Worm (Caenorhabditis elegans): Measurements from ENCODE around the gene sre-41.

DNA sequence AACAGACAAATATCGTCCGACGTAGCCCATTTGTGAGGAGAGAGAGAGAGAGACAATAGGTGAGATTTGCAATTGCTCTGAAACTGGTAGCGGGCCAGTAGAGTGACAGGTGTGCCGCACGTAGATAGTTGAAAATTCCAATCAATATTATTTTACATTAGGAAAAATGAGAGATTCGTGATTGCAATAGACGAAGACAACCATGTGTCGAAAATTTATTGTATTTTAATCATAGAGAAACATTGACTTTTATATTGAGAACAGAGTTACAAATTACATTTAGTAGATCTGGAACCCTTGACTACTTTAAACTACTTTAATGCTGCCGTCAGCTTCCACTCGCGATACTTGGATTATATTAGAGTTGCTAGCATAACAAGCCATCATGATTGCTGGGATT is 24.3 kb downstream of the sre-41 start, which contains the start of gene Y57A10C.1:
- TF ChIP-seq lin-14 (GFP tag; optimal IDR thresholded peaks at IDR 0.05), result no peak
- no peak for TF ChIP-seq nhr-237 (tag; optimal IDR thresholded peaks at IDR 0.05)

Data from whole organism, L1 larva.